Fruit fly (Drosophila melanogaster): ENCODE data around the gene CG9449.

DNA sequence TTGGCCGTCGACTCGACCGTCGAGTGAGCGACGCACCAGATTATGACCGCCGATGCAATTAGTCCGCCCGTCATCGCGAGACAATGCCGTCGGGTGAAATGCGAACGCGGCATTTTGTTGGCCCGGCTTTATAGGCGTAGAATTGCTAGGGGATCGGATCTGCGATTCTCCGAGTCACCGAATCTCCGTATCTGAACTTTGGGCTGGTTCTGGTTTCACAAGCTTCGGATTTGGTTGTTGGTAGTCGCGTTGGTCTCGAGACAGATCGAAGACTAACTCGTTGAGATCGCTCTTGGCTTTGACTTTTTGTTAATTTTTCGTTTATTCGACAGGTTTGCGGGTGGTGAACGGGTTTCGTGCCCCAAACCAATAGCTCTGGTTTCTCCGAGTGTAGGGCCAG lies 923 bp downstream of the CG9449 start:
- TF ChIP-seq pan (optimal IDR thresholded peaks at IDR 0.05) (no peak), CG8478 (optimal IDR thresholded peaks at IDR 0.05) (no peak), EcR (GFP tag; optimal IDR thresholded peaks at IDR 0.05) (no peak), psq (optimal IDR thresholded peaks at IDR 0.05) (no peak), usp (GFP tag; optimal IDR thresholded peaks at IDR 0.05) (no peak)
